Fruit fly (Drosophila melanogaster) whole organism, embryonic: ENCODE results near the gene CG17784.

ENCODE experiments used
- CG11696 ChIP-seq: fragments of 200-800 bp; sonication (Bioruptor generic); IDR thresholded peaks from 2 replicates; pipeline ENCODE4 v1.3.6; 2022; ENCODE audit warnings: missing biosample characterization, missing genetic modification characterization
- CG12155 ChIP-seq: fragments of 200-800 bp; sonication (Bioruptor generic); optimal IDR thresholded peaks from 3 replicates; lab custom pipeline; 2016; ENCODE audit warnings: missing biosample characterization, missing genetic modification characterization
- CG12391 ChIP-seq: fragments of 200-800 bp; sonication (Bioruptor generic); optimal IDR thresholded peaks from 3 replicates; lab custom pipeline; 2018; ENCODE audit warnings: missing biosample characterization, mild to moderate bottlenecking, missing genetic modification characterization, moderate library complexity
- CG13123 ChIP-seq: fragments of 200-800 bp; sonication (Bioruptor generic); optimal IDR thresholded peaks from 2 replicates; lab custom pipeline; 2016; ENCODE audit warnings: missing biosample characterization, missing genetic modification characterization
- CG13624 ChIP-seq: fragments of 200-800 bp; sonication (Bioruptor generic); optimal IDR thresholded peaks from 2 replicates; lab custom pipeline; 2016; ENCODE audit warnings: missing biosample characterization, missing genetic modification characterization
- CG15269 ChIP-seq: fragments of 200-800 bp; sonication (Bioruptor generic); optimal IDR thresholded peaks from 2 replicates; lab custom pipeline; 2018; ENCODE audit warnings: missing biosample characterization, mild to moderate bottlenecking, missing genetic modification characterization, moderate library complexity
- CG17912 ChIP-seq: fragments of 200-800 bp; sonication (Bioruptor generic); optimal IDR thresholded peaks from 2 replicates; lab custom pipeline; 2018; ENCODE audit warnings: missing biosample characterization, mild to moderate bottlenecking, missing genetic modification characterization
- CG18476 ChIP-seq: fragments of 200-800 bp; sonication (Bioruptor generic); optimal IDR thresholded peaks from 2 replicates; lab custom pipeline; 2016; ENCODE audit warnings: missing biosample characterization, mild to moderate bottlenecking, missing genetic modification characterization
- CG34376 ChIP-seq: fragments of 200-800 bp; sonication (Bioruptor generic); optimal IDR thresholded peaks from 2 replicates; lab custom pipeline; 2018; ENCODE audit warnings: missing biosample characterization, mild to moderate bottlenecking, missing genetic modification characterization
- CG34422 ChIP-seq: fragments of 200-800 bp; sonication (Bioruptor generic); IDR thresholded peaks from 3 replicates; pipeline ENCODE4 v1.3.6; 2022; ENCODE audit warnings: missing biosample characterization, missing genetic modification characterization
- CG3838 ChIP-seq: fragments of 200-800 bp; sonication (Bioruptor generic); optimal IDR thresholded peaks from 3 replicates; lab custom pipeline; 2016; ENCODE audit warnings: missing biosample characterization, missing genetic modification characterization
- CG4360 ChIP-seq: fragments of 200-800 bp; sonication (Bioruptor generic); IDR thresholded peaks from 2 replicates; pipeline ENCODE4 v1.3.6; 2022; ENCODE audit warnings: missing biosample characterization, missing genetic modification characterization
- CG43689 ChIP-seq: fragments of 200-800 bp; sonication (Bioruptor generic); IDR thresholded peaks from 2 replicates; pipeline ENCODE4 v1.3.6; 2022; ENCODE audit warnings: missing biosample characterization, missing genetic modification characterization
- CG5180 ChIP-seq: fragments of 200-800 bp; sonication (Bioruptor generic); optimal IDR thresholded peaks from 3 replicates; lab custom pipeline; 2017; ENCODE audit warnings: missing biosample characterization, missing genetic modification characterization, mild to moderate bottlenecking, moderate library complexity, missing genetic modification reagents
- CG7372 ChIP-seq: fragments of 200-800 bp; sonication (Bioruptor generic); IDR thresholded peaks from 2 replicates; pipeline ENCODE4 v1.3.6; 2022; ENCODE audit warnings: missing biosample characterization, missing genetic modification characterization
- CG9437 ChIP-seq: fragments of 200-800 bp; sonication (Bioruptor generic); optimal IDR thresholded peaks from 2 replicates; lab custom pipeline; 2018; ENCODE audit warnings: missing biosample characterization, mild to moderate bottlenecking, missing genetic modification characterization
- CHES-1-like ChIP-seq: fragments of 200-800 bp; sonication (Bioruptor generic); optimal IDR thresholded peaks from 2 replicates; lab custom pipeline; 2016; ENCODE audit warnings: missing biosample characterization, missing genetic modification characterization
- Dad ChIP-seq: fragments of 200-800 bp; sonication (Bioruptor generic); optimal IDR thresholded peaks from 3 replicates; lab custom pipeline; 2016; ENCODE audit warnings: missing biosample characterization, missing genetic modification characterization
- Deaf1 ChIP-seq: fragments of 200-800 bp; optimal IDR thresholded peaks from 3 replicates; lab custom pipeline; 2019; ENCODE audit warnings: missing biosample characterization, mild to moderate bottlenecking, missing genetic modification characterization, moderate library complexity
- Doc2 ChIP-seq: fragments of 200-800 bp; sonication (Bioruptor generic); IDR thresholded peaks from 2 replicates; pipeline ENCODE4 v1.3.6; 2022; ENCODE audit warnings: missing biosample characterization, missing genetic modification characterization
- HLH4C ChIP-seq: fragments of 200-800 bp; sonication (Bioruptor generic); IDR thresholded peaks from 3 replicates; pipeline ENCODE4 v1.3.6; 2022; ENCODE audit warnings: missing biosample characterization, missing genetic modification characterization; ENCODE audit not compliant: partially characterized antibody
- Hand ChIP-seq: fragments of 200-800 bp; sonication (Bioruptor generic); optimal IDR thresholded peaks from 2 replicates; lab custom pipeline; 2017; ENCODE audit warnings: mild to moderate bottlenecking, missing biosample characterization, missing genetic modification reagents, missing genetic modification characterization
- HmgZ ChIP-seq: fragments of 200-800 bp; sonication (Bioruptor generic); optimal IDR thresholded peaks from 2 replicates; lab custom pipeline; 2018; ENCODE audit warnings: missing biosample characterization, mild to moderate bottlenecking, missing genetic modification characterization
- Hr39 ChIP-seq: fragments of >200 bp; optimal IDR thresholded peaks from 2 replicates; lab custom pipeline; 2017
- Hr78 ChIP-seq, 2 experiments: fragments of 200-800 bp in 1 of 2; fragments of >200 bp in 1 of 2; sonication (Bioruptor generic) in 1 of 2; optimal IDR thresholded peaks; 2 replicates each; lab custom pipeline; 2017 to 2019; ENCODE audit warnings: missing biosample characterization in 2 of 2, missing genetic modification characterization in 2 of 2, mild to moderate bottlenecking in 1 of 2, moderate library complexity in 1 of 2
- Med ChIP-seq: fragments of 200-800 bp; sonication (Bioruptor generic); peaks from one replicate; lab custom pipeline; 2016; ENCODE audit warnings: missing biosample characterization, missing genetic modification characterization, mild to moderate bottlenecking, inconsistent platforms, moderate library complexity
- Spps ChIP-seq: fragments of 200-800 bp; sonication (Bioruptor generic); optimal IDR thresholded peaks from 2 replicates; lab custom pipeline; 2018; ENCODE audit warnings: missing biosample characterization, mild to moderate bottlenecking, missing genetic modification characterization
- Sry-δ ChIP-seq: fragments of 200-800 bp; sonication (Bioruptor generic); optimal IDR thresholded peaks from 2 replicates; lab custom pipeline; 2016; ENCODE audit warnings: missing biosample characterization, missing genetic modification characterization
- TFAM ChIP-seq: fragments of 200-800 bp; sonication (Bioruptor generic); optimal IDR thresholded peaks from 2 replicates; lab custom pipeline; 2017; ENCODE audit warnings: missing biosample characterization, missing genetic modification characterization, inconsistent platforms
- Xbp1 ChIP-seq: fragments of 200-800 bp; sonication (Bioruptor generic); optimal IDR thresholded peaks from 3 replicates; lab custom pipeline; 2016; ENCODE audit warnings: missing biosample characterization, mild to moderate bottlenecking, missing genetic modification characterization
- btn ChIP-seq: fragments of 200-800 bp; sonication (Bioruptor generic); optimal IDR thresholded peaks from 2 replicates; lab custom pipeline; 2016; ENCODE audit warnings: missing biosample characterization, missing genetic modification characterization
- chm ChIP-seq: fragments of 200-800 bp; sonication (Bioruptor generic); IDR thresholded peaks from 2 replicates; pipeline ENCODE4 v1.3.6; 2022; ENCODE audit warnings: missing biosample characterization, missing genetic modification characterization
- danr ChIP-seq: fragments of 200-800 bp; sonication (Bioruptor generic); IDR thresholded peaks from 2 replicates; pipeline ENCODE4 v1.3.6; 2022; ENCODE audit warnings: missing biosample characterization, missing genetic modification characterization
- dati ChIP-seq: fragments of 200-800 bp; sonication (Bioruptor generic); IDR thresholded peaks from 2 replicates; pipeline ENCODE4 v1.3.6; 2022; ENCODE audit warnings: missing biosample characterization, missing genetic modification characterization
- dimm ChIP-seq: fragments of 200-800 bp; sonication (Bioruptor generic); IDR thresholded peaks from 2 replicates; pipeline ENCODE4 v1.3.6; 2022; ENCODE audit warnings: missing biosample characterization, missing genetic modification characterization
- dmrt99B ChIP-seq: fragments of 200-800 bp; sonication (Bioruptor generic); optimal IDR thresholded peaks from 2 replicates; lab custom pipeline; 2018; ENCODE audit warnings: missing biosample characterization, mild to moderate bottlenecking, missing genetic modification characterization, moderate library complexity
- dpn ChIP-seq, 2 experiments: fragments of 200-800 bp; sonication (Bioruptor generic); optimal IDR thresholded peaks; 3 replicates each; lab custom pipeline; 2016; ENCODE audit warnings: missing biosample characterization in 2 of 2, missing genetic modification characterization in 2 of 2
- jumu ChIP-seq: fragments of 200-800 bp; sonication (Bioruptor generic); optimal IDR thresholded peaks from 3 replicates; lab custom pipeline; 2016; ENCODE audit warnings: missing biosample characterization, missing genetic modification characterization
- knrl ChIP-seq: fragments of 200-800 bp; sonication (Bioruptor generic); IDR thresholded peaks from 3 replicates; pipeline ENCODE4 v1.3.6; 2022; ENCODE audit warnings: missing biosample characterization, missing genetic modification characterization; ENCODE audit not compliant: partially characterized antibody
- lbe ChIP-seq: fragments of 200-800 bp; sonication (Bioruptor generic); optimal IDR thresholded peaks from 2 replicates; lab custom pipeline; 2016; ENCODE audit warnings: missing biosample characterization, mild to moderate bottlenecking, missing genetic modification characterization
- nom ChIP-seq: fragments of 200-800 bp; sonication (Bioruptor generic); optimal IDR thresholded peaks from 2 replicates; lab custom pipeline; 2017; ENCODE audit warnings: missing biosample characterization, missing genetic modification characterization, mild to moderate bottlenecking, moderate library complexity, missing genetic modification reagents
- p53 ChIP-seq: fragments of 200-800 bp; sonication (Bioruptor generic); optimal IDR thresholded peaks from 2 replicates; lab custom pipeline; 2016; ENCODE audit warnings: missing biosample characterization, missing genetic modification characterization
- shn ChIP-seq: fragments of 200-800 bp; sonication (Bioruptor generic); optimal IDR thresholded peaks from 3 replicates; lab custom pipeline; 2016; ENCODE audit warnings: missing biosample characterization, missing genetic modification characterization
- sna ChIP-seq: fragments of 200-800 bp; sonication (Bioruptor generic); IDR thresholded peaks from 2 replicates; pipeline ENCODE4 v1.3.6; 2022; ENCODE audit warnings: missing biosample characterization, missing genetic modification characterization; ENCODE audit not compliant: partially characterized antibody
- so ChIP-seq: fragments of 200-800 bp; sonication (Bioruptor generic); IDR thresholded peaks from 3 replicates; pipeline ENCODE4 v1.3.6; 2022; ENCODE audit warnings: missing biosample characterization, missing genetic modification characterization
- sqz ChIP-seq: fragments of 200-800 bp; sonication (Bioruptor generic); optimal IDR thresholded peaks from 3 replicates; lab custom pipeline; 2018; ENCODE audit warnings: missing biosample characterization, mild to moderate bottlenecking, missing genetic modification characterization
- tio ChIP-seq: fragments of 200-800 bp; sonication (Bioruptor generic); optimal IDR thresholded peaks from 2 replicates; lab custom pipeline; 2017; ENCODE audit warnings: missing biosample characterization, missing genetic modification characterization, inconsistent platforms
- tna ChIP-seq: fragments of 200-800 bp; sonication (Bioruptor generic); IDR thresholded peaks from 2 replicates; pipeline ENCODE4 v1.3.6; 2022; ENCODE audit warnings: missing biosample characterization, missing genetic modification characterization; ENCODE audit not compliant: partially characterized antibody
- toy ChIP-seq: fragments of 200-800 bp; sonication (Bioruptor generic); IDR thresholded peaks from 2 replicates; pipeline ENCODE4 v1.3.6; 2022; ENCODE audit warnings: missing biosample characterization, missing genetic modification characterization
- vfl ChIP-seq: fragments of 200-800 bp; sonication (Bioruptor generic); optimal IDR thresholded peaks from 2 replicates; lab custom pipeline; 2016; ENCODE audit warnings: missing biosample characterization, missing genetic modification characterization
- wdn ChIP-seq: fragments of 200-800 bp; sonication (Bioruptor generic); IDR thresholded peaks from 2 replicates; pipeline ENCODE4 v1.3.6; 2022; ENCODE audit warnings: missing biosample characterization, missing genetic modification characterization

The CG17784 gene

dm6 chr3R:24319632-24320341 lies 45.0 kb downstream of the CG17784 start (continued):
- TF ChIP-seq Med (peak; percentile 35), CG15269 (tag; lab: Kevin White, UChicago) (no peak), Hr78 (GFP tag; optimal IDR thresholded peaks at IDR 0.05; lab: Kevin White, UChicago) (no peak), wdn (GFP tag; lab: Robert Waterston, UW) (no peak), Spps (tag; lab: Kevin White, UChicago) (no peak), CG4360 (GFP tag; lab: Robert Waterston, UW) (peak; percentile 69), nom (GFP tag; lab: Kevin White, UChicago) (peak; percentile 54), CG13624 (GFP tag; lab: Kevin White, UChicago) (no peak), Hr39 (no peak), CG12155 (GFP tag; lab: Kevin White, UChicago) (no peak), sna (GFP tag; lab: Robert Waterston, UW) (no peak), CG17912 (GFP tag; lab: Kevin White, UChicago) (no peak), jumu (GFP tag; lab: Kevin White, UChicago) (no peak), CG7372 (GFP tag; lab: Robert Waterston, UW) (no peak), sqz (GFP tag; lab: Kevin White, UChicago) (no peak), CG34376 (GFP tag; lab: Kevin White, UChicago) (peak; percentile 4), vfl (no peak), CG9437 (no peak), Dad (GFP tag; lab: Kevin White, UChicago) (no peak), danr (GFP tag; lab: Robert Waterston, UW) (no peak), Doc2 (GFP tag; lab: Robert Waterston, UW) (no peak), btn (GFP tag; lab: Kevin White, UChicago) (no peak), dimm (GFP tag; lab: Robert Waterston, UW) (no peak), Deaf1 (tag; lab: Kevin White, UChicago) (no peak), shn (peak; percentile 9), chm (GFP tag; lab: Robert Waterston, UW) (0 out of 2 replicates have a peak, but pooled peaks have one; percentile 8), Xbp1 (GFP tag; lab: Kevin White, UChicago) (no peak), CG13123 (GFP tag; lab: Kevin White, UChicago) (no peak), so (GFP tag; lab: Robert Waterston, UW) (no peak), dati (no peak), tio (GFP tag; lab: Kevin White, UChicago) (no peak), dpn (GFP tag; optimal IDR thresholded peaks at IDR 0.05; lab: Kevin White, UChicago) (no peak), p53 (GFP tag; lab: Kevin White, UChicago) (no peak), CG12391 (tag; lab: Kevin White, UChicago) (no peak), CG11696 (GFP tag; lab: Robert Waterston, UW) (no peak), CG5180 (GFP tag; lab: Kevin White, UChicago) (no peak), Hand (no peak), CHES-1-like (GFP tag; lab: Kevin White, UChicago) (no peak), tna (no peak), dmrt99B (tag; lab: Kevin White, UChicago) (no peak), knrl (GFP tag; lab: Robert Waterston, UW) (no peak), CG34422 (GFP tag; lab: Robert Waterston, UW) (0 out of 3 replicates have a peak, but pooled peaks have one; percentile 59), CG18476 (no peak), HmgZ (tag; lab: Kevin White, UChicago) (no peak), CG3838 (GFP tag; lab: Kevin White, UChicago) (no peak), toy (no peak), lbe (no peak), TFAM (GFP tag; lab: Kevin White, UChicago) (no peak), HLH4C (GFP tag; lab: Robert Waterston, UW) (no peak), Sry-δ (GFP tag; lab: Kevin White, UChicago) (no peak), CG43689 (GFP tag; lab: Robert Waterston, UW) (no peak)
